Fruit fly (Drosophila melanogaster): ENCODE results near the gene CG13070.
A peak's percentile ranks its signal among the peaks of the same experiment; 100 is the strongest.

CG13070 gene

dm6 chr3L:16268106-16268733, 5.1 kb downstream of the CG13070 start, which contains the start of gene CG4950 (continued):
- TF ChIP-seq vri (GFP tag; optimal IDR thresholded peaks at IDR 0.05) = no peak
- no peak for TF ChIP-seq Eip93F (GFP tag; optimal IDR thresholded peaks at IDR 0.05)
- peak; percentile 15 for TF ChIP-seq CG16779 (tag; optimal IDR thresholded peaks at IDR 0.05)
- TF ChIP-seq Sox15 (GFP tag; optimal IDR thresholded peaks at IDR 0.05) = peak; percentile 32
- peak; percentile 42; the same call in 1 of the 2 replicates for TF ChIP-seq Gug (GFP tag; IDR thresholded peaks at IDR 0.05)
- no peak for TF ChIP-seq CG11294 (GFP tag; IDR thresholded peaks at IDR 0.05)
- TF ChIP-seq CG10631 (GFP tag; optimal IDR thresholded peaks at IDR 0.05) = no peak
- TF ChIP-seq svp (GFP tag) = peak; percentile 74
- TF ChIP-seq eg (GFP tag; IDR thresholded peaks at IDR 0.05) = no peak
- peak; percentile 18 for TF ChIP-seq Hr4 (GFP tag; optimal IDR thresholded peaks at IDR 0.05)
- peak; percentile 47 for TF ChIP-seq pdm3 (GFP tag; optimal IDR thresholded peaks at IDR 0.05)
- TF ChIP-seq CG8319 (GFP tag; optimal IDR thresholded peaks at IDR 0.05) = no peak
- peak; percentile 33 for TF ChIP-seq fd59A (GFP tag; optimal IDR thresholded peaks at IDR 0.05)
- TF ChIP-seq acj6 (GFP tag; optimal IDR thresholded peaks at IDR 0.05) = peak; percentile 8
- TF ChIP-seq Ets96B (tag; optimal IDR thresholded peaks at IDR 0.05) = peak; percentile 59
- no peak for TF ChIP-seq salr (GFP tag; optimal IDR thresholded peaks at IDR 0.05)
- TF ChIP-seq CG31627 (GFP tag; optimal IDR thresholded peaks at IDR 0.05) = peak; percentile 8
- no peak for TF ChIP-seq Hr38 (GFP tag; optimal IDR thresholded peaks at IDR 0.05)
- TF ChIP-seq CG34406 (GFP tag; optimal IDR thresholded peaks at IDR 0.05) = peak; percentile 25
- TF ChIP-seq CG15336 (GFP tag; IDR thresholded peaks at IDR 0.05) = 0 out of 2 replicates have a peak, but pooled peaks have one; percentile 22
- TF ChIP-seq net (GFP tag; optimal IDR thresholded peaks at IDR 0.05) = peak; percentile 1
- TF ChIP-seq CG9139 (GFP tag; optimal IDR thresholded peaks at IDR 0.05) = peak; percentile 2
- TF ChIP-seq ss (GFP tag; optimal IDR thresholded peaks at IDR 0.05) = peak; percentile 18 to 61
- TF ChIP-seq fd85E (GFP tag; optimal IDR thresholded peaks at IDR 0.05) = no peak
- TF ChIP-seq CG11902 (GFP tag; optimal IDR thresholded peaks at IDR 0.05) = no peak
- TF ChIP-seq lz (GFP tag; optimal IDR thresholded peaks at IDR 0.05) = peak; percentile 19
- TF ChIP-seq Ets21C (GFP tag; optimal IDR thresholded peaks at IDR 0.05) = no peak
- TF ChIP-seq CG10669 (GFP tag; optimal IDR thresholded peaks at IDR 0.05) = peak; percentile 56
- peak; percentile 49 for TF ChIP-seq CG32006 (GFP tag; optimal IDR thresholded peaks at IDR 0.05)
- TF ChIP-seq CG6808 (GFP tag; optimal IDR thresholded peaks at IDR 0.05) = peak; percentile 41
- TF ChIP-seq CG8632 (GFP tag; optimal IDR thresholded peaks at IDR 0.05) = peak; percentile 30
- TF ChIP-seq fkh (GFP tag; optimal IDR thresholded peaks at IDR 0.05) = no peak
- TF ChIP-seq esn (GFP tag; optimal IDR thresholded peaks at IDR 0.05) = no peak
- TF ChIP-seq CG1621 (tag; optimal IDR thresholded peaks at IDR 0.05) = no peak
- peak; percentile 11 for TF ChIP-seq Smox (GFP tag; optimal IDR thresholded peaks at IDR 0.05)
- peak; percentile 20; the same call in 1 of the 3 replicates for TF ChIP-seq CG8119 (GFP tag; IDR thresholded peaks at IDR 0.05)
- peak; percentile 52 for TF ChIP-seq dsx (GFP tag; optimal IDR thresholded peaks at IDR 0.05; ENCODE audit: poor library complexity, severe bottlenecking)
- peak; percentile 50 for TF ChIP-seq spab (GFP tag; optimal IDR thresholded peaks at IDR 0.05)
- peak; percentile 25 for TF ChIP-seq CG6276 (GFP tag; optimal IDR thresholded peaks at IDR 0.05)
- TF ChIP-seq cyc (GFP tag; optimal IDR thresholded peaks at IDR 0.05) = no peak
- TF ChIP-seq CG6792 (GFP tag; optimal IDR thresholded peaks at IDR 0.05) = peak; percentile 26

dm6 chr3L:16269092-16269491, 5.9 kb downstream of the CG13070 start, which contains the start of gene CG13068:
Gene CG13068, plus strand, starts transcription at chr3L:16269392.
- TF ChIP-seq Eip75B (GFP tag; optimal IDR thresholded peaks at IDR 0.05) = no peak
- no peak for TF ChIP-seq CG1621 (tag; optimal IDR thresholded peaks at IDR 0.05)
- TF ChIP-seq CG10669 (GFP tag; optimal IDR thresholded peaks at IDR 0.05) = no peak
- TF ChIP-seq vri (GFP tag; optimal IDR thresholded peaks at IDR 0.05) = no peak
- TF ChIP-seq Eip78C (GFP tag) = no peak
- TF ChIP-seq Sox102F (GFP tag; optimal IDR thresholded peaks at IDR 0.05) = no peak
- no peak for TF ChIP-seq Lpt (GFP tag; optimal IDR thresholded peaks at IDR 0.05)
- no peak for TF ChIP-seq CG6163 (GFP tag; IDR thresholded peaks at IDR 0.05)
- no peak for TF ChIP-seq Hr39 (GFP tag; optimal IDR thresholded peaks at IDR 0.05)
- TF ChIP-seq CG11762 (GFP tag; optimal IDR thresholded peaks at IDR 0.05; ENCODE audit: insufficient read depth) = no peak
- TF ChIP-seq CG6808 (GFP tag; optimal IDR thresholded peaks at IDR 0.05) = no peak
- TF ChIP-seq CG6792 (GFP tag; optimal IDR thresholded peaks at IDR 0.05) = no peak
- no peak for TF ChIP-seq Smox (GFP tag; optimal IDR thresholded peaks at IDR 0.05)
- TF ChIP-seq CG9139 (GFP tag; optimal IDR thresholded peaks at IDR 0.05) = no peak
- no peak for TF ChIP-seq CG10631 (GFP tag; optimal IDR thresholded peaks at IDR 0.05)

Measured in whole organism, prepupa.